Worm (Caenorhabditis elegans) whole organism, dauer: ENCODE measurements around the gene slcr-46.1.

Experiments
- unc-62 ChIP-seq: sonication (generic microtip); optimal IDR thresholded peaks from 2 replicates; lab custom pipeline; 2017; ENCODE audit warnings: missing biosample characterization, missing genetic modification reagents, missing genetic modification characterization

slcr-46.1 gene

ce11 chrX:4632088-4632487, at the start of gene slcr-46.1:
Gene slcr-46.1 (plus strand): TSS chrX:4632361.
- no peak for TF ChIP-seq unc-62 (GFP tag; lab: Kevin White, UChicago)

ce11 chrX:4585579-4585978, 46.6 kb upstream of the slcr-46.1 start, which contains the start of gene C05E11.7:
Gene C05E11.7 (minus strand): TSS chrX:4585679.
- TF ChIP-seq unc-62 (GFP tag; lab: Kevin White, UChicago) = no peak

DNA sequence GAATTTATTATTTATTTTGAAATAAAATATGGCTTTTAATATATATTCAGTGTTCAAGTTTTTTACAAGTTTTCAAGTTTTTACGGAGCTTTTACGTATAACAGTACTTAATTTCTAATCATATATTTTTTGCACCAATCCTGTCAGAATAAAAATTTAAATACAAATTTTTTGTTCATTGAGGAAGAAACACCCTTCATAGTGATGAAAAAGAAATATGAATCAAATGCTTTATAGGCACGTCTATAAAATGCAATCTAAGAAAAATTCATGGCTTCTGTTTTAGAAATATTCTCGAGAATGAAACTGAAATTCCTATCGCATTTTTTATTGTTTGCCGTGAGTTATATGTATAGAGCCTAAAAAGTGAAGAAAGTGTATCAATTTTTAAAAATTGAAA, 45.5 kb upstream of the slcr-46.1 start, which contains the start of gene C05E11.2:
Gene C05E11.2 (plus strand): TSS at position 301 of the 400 bp plus-strand sequence.
- TF ChIP-seq unc-62 (GFP tag; lab: Kevin White, UChicago) = no peak

ce11 chrX:4587934-4588333, 44.2 kb upstream of the slcr-46.1 start:
- no peak for TF ChIP-seq unc-62 (GFP tag; lab: Kevin White, UChicago)

ce11 chrX:4588462-4588861, 43.7 kb upstream of the slcr-46.1 start, which contains the start of gene lnp-1:
Gene lnp-1 (plus strand): TSS chrX:4588762.
- no peak for TF ChIP-seq unc-62 (GFP tag; lab: Kevin White, UChicago)

DNA sequence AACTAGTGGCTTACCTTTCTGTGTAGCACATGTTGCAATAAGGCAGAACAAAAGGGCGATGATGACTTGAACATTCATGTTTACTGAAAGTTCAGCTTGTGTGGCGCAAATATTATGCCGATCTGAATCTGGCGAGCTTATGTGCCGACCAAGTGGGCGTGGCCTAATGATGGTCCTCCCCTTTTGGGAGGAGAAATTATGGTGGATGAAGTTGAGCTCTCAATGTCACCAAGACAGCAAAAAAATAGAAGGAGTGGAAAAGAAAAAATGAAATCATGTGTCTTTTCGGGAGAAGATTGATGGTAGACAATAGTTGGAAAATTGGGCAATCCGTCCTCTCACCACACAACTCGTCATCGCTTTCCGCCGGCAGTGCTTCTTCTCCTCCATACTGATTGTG, 39.9 kb upstream of the slcr-46.1 start, which contains the start of gene flp-12:
Gene flp-12 (minus strand): TSS at position 101 of the 400 bp plus-strand sequence.
- no peak for TF ChIP-seq unc-62 (GFP tag; lab: Kevin White, UChicago)

- no peak for TF ChIP-seq unc-62 (GFP tag; lab: Kevin White, UChicago)
These were observed 34.7 kb upstream of the slcr-46.1 start for ce11 chrX:4597419-4597818.

- TF ChIP-seq unc-62 (GFP tag; lab: Kevin White, UChicago) = no peak
These were observed 32.6 kb upstream of the slcr-46.1 start for ce11 chrX:4599526-4599925.

DNA sequence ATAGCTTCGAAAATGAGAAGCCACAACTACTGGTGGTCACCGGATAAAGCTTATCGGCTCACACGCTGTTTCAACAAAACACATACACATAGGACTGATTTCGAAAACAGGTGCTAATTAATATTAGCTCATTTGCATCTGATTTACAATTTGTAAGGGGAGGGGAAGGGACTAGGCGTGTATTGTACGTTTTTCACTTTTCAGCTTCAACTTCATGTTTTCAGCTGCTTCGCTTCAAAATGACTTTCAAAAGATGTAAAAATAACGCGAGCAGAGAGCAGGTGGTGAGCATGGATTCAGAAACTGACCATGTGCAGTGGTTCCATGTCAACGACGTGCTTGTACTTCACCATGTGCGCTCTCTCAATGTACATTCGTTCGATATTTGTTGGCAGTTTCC, 31.2 kb upstream of the slcr-46.1 start:
- TF ChIP-seq unc-62 (GFP tag; lab: Kevin White, UChicago) = no peak

- no peak for TF ChIP-seq unc-62 (GFP tag; lab: Kevin White, UChicago)
These were observed 28.0 kb upstream of the slcr-46.1 start for ce11 chrX:4604185-4604584.

ce11 chrX:4605828-4606227, 26.3 kb upstream of the slcr-46.1 start, which contains the start of gene spat-3:
Gene spat-3 (minus strand): TSS chrX:4605928.
- TF ChIP-seq unc-62 (GFP tag; lab: Kevin White, UChicago) = no peak

ce11 chrX:4607300-4607699, 24.9 kb upstream of the slcr-46.1 start:
- TF ChIP-seq unc-62 (GFP tag; lab: Kevin White, UChicago) = no peak

ce11 chrX:4609635-4610034, 22.5 kb upstream of the slcr-46.1 start:
- no peak for TF ChIP-seq unc-62 (GFP tag; lab: Kevin White, UChicago)

DNA sequence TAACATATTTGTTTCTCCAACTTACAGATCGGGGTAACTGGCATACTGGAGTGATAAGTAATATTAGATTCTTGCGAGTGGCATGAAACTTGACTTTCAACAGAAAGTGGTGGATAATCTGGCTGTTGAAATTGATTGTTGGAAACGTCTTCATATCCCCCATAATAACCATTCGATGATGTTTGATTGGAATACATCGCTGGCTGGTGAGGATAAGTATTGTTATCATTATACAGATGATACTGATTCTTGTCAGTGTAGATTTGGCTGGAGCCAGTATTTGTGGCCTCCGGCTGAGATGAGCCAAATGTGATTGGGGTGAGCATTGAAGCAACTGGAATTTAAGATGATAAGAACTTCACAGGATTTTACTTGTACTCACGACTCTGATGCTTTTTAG, 17.1 kb upstream of the slcr-46.1 start:
- TF ChIP-seq unc-62 (GFP tag; lab: Kevin White, UChicago) = no peak

DNA sequence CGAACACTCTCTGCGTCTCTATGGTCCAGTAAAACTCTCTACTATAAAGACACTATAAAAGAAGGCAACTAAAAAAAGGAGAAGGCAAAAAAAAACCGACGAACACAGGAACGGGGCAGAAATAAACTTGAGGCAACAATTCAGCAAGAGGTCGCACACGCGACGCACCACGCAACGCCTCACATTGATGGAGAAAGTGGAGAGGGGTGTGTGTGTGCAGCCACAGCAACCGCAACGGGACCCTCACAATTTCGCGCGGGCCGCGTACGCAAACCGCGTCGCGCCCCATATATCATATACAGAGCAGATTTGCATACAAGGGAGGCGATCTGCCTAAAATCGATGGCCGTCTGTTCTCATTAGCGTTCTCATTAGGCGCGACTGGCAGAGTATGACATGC, 15.3 kb upstream of the slcr-46.1 start:
- no peak for TF ChIP-seq unc-62 (GFP tag; lab: Kevin White, UChicago)

DNA sequence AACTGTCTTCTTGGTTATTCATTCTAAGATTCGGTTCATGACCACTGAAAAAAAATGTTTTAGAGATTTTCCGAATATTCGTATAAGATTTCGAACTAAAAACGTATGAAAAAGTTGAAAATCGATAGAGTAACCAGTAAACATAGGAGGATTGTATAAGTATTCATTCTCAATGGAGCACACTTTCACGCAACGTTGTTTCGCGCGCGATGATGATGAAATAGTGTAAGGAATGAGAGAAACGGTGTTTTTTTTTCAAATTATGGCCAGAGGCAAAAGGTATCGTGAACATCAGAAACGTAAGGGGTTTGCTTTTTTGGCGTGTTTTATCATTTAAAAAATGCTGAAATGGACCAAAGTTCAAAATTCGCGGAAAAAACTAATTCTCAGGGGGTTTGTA, 12.6 kb upstream of the slcr-46.1 start, which contains the start of gene pqn-65:
Gene pqn-65 (minus strand): TSS at position 54 of the 400 bp plus-strand sequence.
- no peak for TF ChIP-seq unc-62 (GFP tag; lab: Kevin White, UChicago)

DNA sequence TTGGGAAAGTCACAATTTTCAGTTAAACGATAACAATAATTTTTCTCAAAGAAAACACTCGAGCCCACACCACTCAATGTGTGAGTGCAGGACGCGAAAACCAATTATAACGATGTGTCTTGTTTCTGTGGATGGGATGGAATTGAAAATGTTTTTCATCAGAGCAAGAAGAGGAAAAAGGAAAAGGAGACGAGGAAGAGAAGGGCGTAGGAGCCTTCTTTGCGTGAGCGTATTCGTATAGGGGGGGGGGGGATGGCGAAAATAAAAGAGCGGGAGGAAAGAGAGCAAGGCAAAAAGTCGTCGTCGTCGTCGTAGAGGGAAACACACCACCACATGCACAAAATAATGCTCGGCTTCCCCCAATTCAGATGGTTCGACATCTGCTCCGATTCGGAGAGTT, 12.1 kb upstream of the slcr-46.1 start:
- no peak for TF ChIP-seq unc-62 (GFP tag; lab: Kevin White, UChicago)

DNA sequence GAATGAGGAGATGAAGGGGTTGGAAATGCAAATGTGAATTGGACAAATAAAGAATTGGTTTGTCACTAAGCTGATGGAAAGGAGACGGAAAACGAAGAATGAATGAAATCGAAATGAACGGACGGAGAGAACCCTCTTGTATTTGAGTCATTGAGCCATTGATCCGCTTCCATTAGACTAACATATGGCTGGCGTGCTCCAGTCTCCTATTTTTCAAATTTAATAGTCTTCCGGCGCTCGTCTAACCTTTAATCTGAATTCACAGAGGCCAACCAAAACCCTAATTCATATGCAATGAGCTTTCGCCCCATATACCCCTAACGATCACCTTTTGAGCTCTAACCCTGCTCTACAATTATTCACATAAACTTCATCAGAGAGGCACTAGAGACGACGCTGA, 10.1 kb upstream of the slcr-46.1 start, which contains the start of gene C46C11.3:
Gene C46C11.3 (plus strand): TSS at position 301 of the 400 bp plus-strand sequence.
- TF ChIP-seq unc-62 (GFP tag; lab: Kevin White, UChicago) = no peak
